Worm (Caenorhabditis elegans): ENCODE data around the gene C05G5.5.

The C05G5.5 gene

DNA sequence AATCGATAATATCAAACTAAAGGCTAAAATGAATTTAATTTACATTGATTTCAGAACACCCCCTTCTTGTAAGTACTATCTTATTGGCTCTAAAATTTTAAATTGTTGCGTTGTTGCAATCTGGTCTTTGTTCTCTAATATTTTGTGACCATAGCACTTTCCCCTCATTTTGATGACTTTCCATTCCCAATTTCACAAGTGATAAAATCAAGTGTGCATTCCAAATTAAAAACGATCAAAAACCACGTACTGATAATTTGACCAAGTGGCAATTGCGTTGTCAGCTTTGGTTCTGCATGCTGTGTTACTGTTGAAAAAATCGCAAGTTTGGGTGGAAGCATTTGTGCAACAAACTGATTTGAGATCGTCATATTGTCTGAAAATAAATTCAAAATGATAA lies 9.4 kb upstream of the C05G5.5 start:
- TF ChIP-seq hnd-1 (tag; optimal IDR thresholded peaks at IDR 0.05) (no peak), sea-1 (GFP tag; conservative IDR thresholded peaks at IDR 0.05) (no peak), scrt-1 (GFP tag; IDR thresholded peaks at IDR 0.05) (no peak)

DNA sequence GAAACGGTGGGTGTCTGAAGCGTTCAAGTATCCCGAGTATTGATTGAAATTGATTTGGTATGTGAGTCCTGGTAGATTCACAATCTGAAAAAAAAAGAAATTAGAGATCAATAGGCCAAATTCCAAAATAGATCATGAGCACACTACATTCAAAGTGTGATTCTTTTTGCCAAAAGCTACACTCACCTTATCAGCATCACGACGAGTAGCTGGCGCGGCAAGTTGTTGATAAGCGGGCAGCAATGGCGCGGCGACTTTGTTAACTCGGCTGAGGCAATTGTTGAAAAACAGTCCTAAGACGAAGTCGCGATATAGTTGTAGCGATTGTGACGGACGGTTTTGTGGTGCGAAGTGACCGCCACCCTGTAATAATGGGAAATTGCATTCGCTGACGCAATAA lies 8.1 kb upstream of the C05G5.5 start:
- TF ChIP-seq tbx-11 (GFP tag; IDR thresholded peaks at IDR 0.05), result no peak

DNA sequence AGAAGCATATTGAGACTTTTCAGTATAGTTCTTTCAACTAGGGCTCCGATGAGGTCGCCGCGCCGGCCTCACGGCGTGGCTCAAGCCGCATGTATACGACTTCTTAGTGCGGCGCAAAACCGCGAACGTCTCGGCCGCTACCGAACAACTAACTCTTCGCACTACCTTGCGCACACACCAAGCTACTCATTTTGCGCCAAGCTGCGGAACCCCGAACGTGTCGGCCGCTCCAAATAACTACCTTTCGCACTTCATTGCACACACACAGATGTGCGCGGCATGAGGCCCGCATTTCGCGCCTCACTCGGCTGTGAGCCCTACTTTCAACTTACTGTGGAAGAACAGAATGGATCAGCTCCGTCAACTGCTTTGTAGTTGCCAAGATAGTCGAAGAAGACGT lies 6.9 kb upstream of the C05G5.5 start:
- TF ChIP-seq sea-1 (GFP tag; conservative IDR thresholded peaks at IDR 0.05) (0 out of 2 replicates have a peak, but pooled peaks have one; percentile 10), tbx-37 (GFP tag; conservative IDR thresholded peaks at IDR 0.05) (no peak), hnd-1 (tag; optimal IDR thresholded peaks at IDR 0.05) (no peak), scrt-1 (GFP tag; IDR thresholded peaks at IDR 0.05) (peak; percentile 49; the same call in 1 of the 2 replicates), pes-1 (GFP tag; IDR thresholded peaks at IDR 0.05) (no peak)

DNA sequence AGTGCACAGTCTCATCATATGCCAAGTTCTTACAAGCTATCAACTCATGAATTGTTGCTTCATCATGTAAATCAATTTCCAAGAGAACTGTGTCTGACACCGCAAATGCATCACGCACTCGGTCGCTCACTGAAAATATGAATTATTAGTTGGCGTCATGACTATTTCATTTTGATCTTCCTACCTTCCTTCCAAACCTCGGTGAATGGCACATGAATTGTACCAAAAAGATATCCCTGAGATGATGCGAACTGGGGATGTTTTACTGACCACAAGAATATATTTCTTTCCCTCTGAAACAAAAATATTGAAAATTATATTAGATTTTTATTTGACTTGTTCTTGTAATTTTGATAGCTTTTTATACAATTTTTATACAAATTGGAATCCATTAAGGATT lies 755 bp downstream of the C05G5.5 start:
- no peak for TF ChIP-seq ceh-36 (tag; optimal IDR thresholded peaks at IDR 0.05)
- TF ChIP-seq hnd-1 (tag; optimal IDR thresholded peaks at IDR 0.05), result no peak
- no peak for TF ChIP-seq sea-1 (GFP tag; conservative IDR thresholded peaks at IDR 0.05)
- TF ChIP-seq B0310.2 (tag; optimal IDR thresholded peaks at IDR 0.05), result no peak
- TF ChIP-seq pes-1 (GFP tag; IDR thresholded peaks at IDR 0.05), result no peak
- TF ChIP-seq hmg-4 (GFP tag; optimal IDR thresholded peaks at IDR 0.05), result no peak
- no peak for TF ChIP-seq ama-1 (optimal IDR thresholded peaks at IDR 0.05)
- no peak for TF ChIP-seq aly-1 (tag; optimal IDR thresholded peaks at IDR 0.05)
- TF ChIP-seq tbx-37 (GFP tag; conservative IDR thresholded peaks at IDR 0.05), result no peak
- no peak for TF ChIP-seq F13C5.2 (tag; optimal IDR thresholded peaks at IDR 0.05)
- no peak for TF ChIP-seq flt-1 (GFP tag; IDR thresholded peaks at IDR 0.05)
- no peak for TF ChIP-seq ceh-13 (GFP tag; optimal IDR thresholded peaks at IDR 0.05)
- no peak for TF ChIP-seq scrt-1 (GFP tag; IDR thresholded peaks at IDR 0.05)
- TF ChIP-seq tra-4 (tag; optimal IDR thresholded peaks at IDR 0.05), result no peak
- TF ChIP-seq ets-7 (tag; optimal IDR thresholded peaks at IDR 0.05), result no peak

DNA sequence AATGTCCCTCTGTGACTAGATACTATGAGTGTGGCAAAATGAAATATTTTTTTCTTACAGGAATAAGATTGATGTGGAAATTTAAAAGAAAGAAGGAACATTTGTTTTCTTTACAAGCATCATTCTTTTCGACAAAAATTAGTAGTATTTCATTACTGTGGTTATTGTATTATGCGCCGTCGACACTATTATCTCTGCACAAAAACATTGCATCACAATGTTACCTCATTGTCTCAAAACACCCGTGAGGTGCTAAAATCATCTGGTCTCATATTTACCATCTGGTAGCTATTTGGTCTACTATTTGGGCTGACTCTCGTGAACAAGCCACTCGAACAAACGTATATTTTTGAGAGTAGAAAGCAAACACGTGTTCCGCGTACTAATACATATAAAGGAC lies 1.4 kb downstream of the C05G5.5 start:
- TF ChIP-seq tbx-11 (GFP tag; IDR thresholded peaks at IDR 0.05), result no peak
- no peak for TF ChIP-seq scrt-1 (GFP tag; IDR thresholded peaks at IDR 0.05)
- no peak for TF ChIP-seq ceh-36 (tag; optimal IDR thresholded peaks at IDR 0.05)
- no peak for TF ChIP-seq F13C5.2 (tag; optimal IDR thresholded peaks at IDR 0.05)
- TF ChIP-seq ets-7 (tag; optimal IDR thresholded peaks at IDR 0.05), result no peak
- TF ChIP-seq hnd-1 (tag; optimal IDR thresholded peaks at IDR 0.05), result no peak
- no peak for TF ChIP-seq hmbx-1 (tag; optimal IDR thresholded peaks at IDR 0.05)
- no peak for TF ChIP-seq tbx-37 (GFP tag; conservative IDR thresholded peaks at IDR 0.05)
- no peak for TF ChIP-seq ama-1 (optimal IDR thresholded peaks at IDR 0.05)
- TF ChIP-seq pes-1 (GFP tag; IDR thresholded peaks at IDR 0.05), result no peak
- TF ChIP-seq aly-1 (tag; optimal IDR thresholded peaks at IDR 0.05), result no peak
- no peak for TF ChIP-seq tra-4 (tag; optimal IDR thresholded peaks at IDR 0.05)
- no peak for TF ChIP-seq hmg-4 (GFP tag; optimal IDR thresholded peaks at IDR 0.05)

DNA sequence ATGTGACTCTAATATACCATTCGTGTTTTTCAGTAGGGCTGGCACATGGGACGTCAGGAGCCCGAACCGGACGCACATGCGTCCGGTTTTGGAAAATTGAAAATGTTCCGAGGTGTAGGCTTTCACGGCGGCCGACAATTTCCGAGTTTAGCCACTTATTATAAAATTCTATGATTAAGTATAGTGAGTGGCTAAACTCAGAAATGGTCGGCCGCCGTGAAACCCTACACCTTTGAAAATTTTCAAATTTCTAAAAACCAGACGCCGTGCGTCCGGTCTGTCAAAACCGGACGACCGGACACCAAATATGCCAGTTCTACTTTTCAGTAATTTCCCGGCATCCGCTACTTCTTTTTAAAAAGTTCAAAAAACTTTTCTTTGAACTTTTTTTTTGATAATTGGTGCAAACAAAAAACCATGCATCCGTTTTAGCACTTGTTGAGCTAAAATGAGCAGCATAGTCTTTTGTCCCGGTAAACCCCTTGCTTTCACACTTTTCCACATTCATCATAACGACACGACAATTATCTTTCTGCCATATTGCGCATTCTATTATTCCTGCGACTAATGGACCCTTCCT lies 3.2 kb downstream of the C05G5.5 start:
- TF ChIP-seq tra-4 (tag; optimal IDR thresholded peaks at IDR 0.05) (no peak), aly-1 (tag; optimal IDR thresholded peaks at IDR 0.05) (no peak), F13C5.2 (tag; optimal IDR thresholded peaks at IDR 0.05) (no peak), tbx-11 (GFP tag; IDR thresholded peaks at IDR 0.05) (no peak), hnd-1 (tag; optimal IDR thresholded peaks at IDR 0.05) (no peak), hmg-4 (GFP tag; optimal IDR thresholded peaks at IDR 0.05) (no peak), ama-1 (optimal IDR thresholded peaks at IDR 0.05) (no peak), flt-1 (GFP tag; IDR thresholded peaks at IDR 0.05) (no peak), scrt-1 (GFP tag; IDR thresholded peaks at IDR 0.05) (no peak), ets-7 (tag; optimal IDR thresholded peaks at IDR 0.05) (no peak), hmbx-1 (tag; optimal IDR thresholded peaks at IDR 0.05) (no peak), sea-1 (GFP tag; conservative IDR thresholded peaks at IDR 0.05) (no peak), B0310.2 (tag; optimal IDR thresholded peaks at IDR 0.05) (no peak), ceh-36 (tag; optimal IDR thresholded peaks at IDR 0.05) (no peak), tbx-37 (GFP tag; conservative IDR thresholded peaks at IDR 0.05) (no peak), pes-1 (GFP tag; IDR thresholded peaks at IDR 0.05) (no peak), ceh-13 (GFP tag; optimal IDR thresholded peaks at IDR 0.05) (no peak)

DNA sequence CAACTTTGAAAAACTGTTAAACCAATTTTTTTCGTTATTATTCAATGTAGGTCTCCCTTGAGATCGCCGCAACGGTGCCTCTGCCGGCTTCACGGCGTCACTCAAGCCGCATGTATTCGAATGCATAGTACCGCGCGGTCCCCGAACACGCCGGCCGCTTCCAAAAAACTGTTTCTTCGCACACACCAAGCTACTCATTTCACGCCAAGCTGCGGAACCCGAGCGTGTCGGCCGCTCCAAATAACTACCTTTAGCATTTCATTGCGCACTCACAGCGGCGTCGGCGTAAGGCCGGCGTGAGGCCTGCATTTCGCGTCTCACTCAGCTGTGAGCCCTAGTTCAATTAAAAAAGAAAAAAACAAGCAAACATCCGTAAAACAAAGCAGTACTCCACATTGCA lies 4.3 kb downstream of the C05G5.5 start:
- no peak for TF ChIP-seq sea-1 (GFP tag; conservative IDR thresholded peaks at IDR 0.05)
- 0 out of 2 replicates have a peak, but pooled peaks have one; percentile 61 for TF ChIP-seq scrt-1 (GFP tag; IDR thresholded peaks at IDR 0.05)
- TF ChIP-seq pes-1 (GFP tag; IDR thresholded peaks at IDR 0.05), result peak; percentile 16; the same call in 1 of the 2 replicates
- no peak for TF ChIP-seq hmg-4 (GFP tag; optimal IDR thresholded peaks at IDR 0.05)
- no peak for TF ChIP-seq flt-1 (GFP tag; IDR thresholded peaks at IDR 0.05)
- no peak for TF ChIP-seq ets-7 (tag; optimal IDR thresholded peaks at IDR 0.05)

DNA sequence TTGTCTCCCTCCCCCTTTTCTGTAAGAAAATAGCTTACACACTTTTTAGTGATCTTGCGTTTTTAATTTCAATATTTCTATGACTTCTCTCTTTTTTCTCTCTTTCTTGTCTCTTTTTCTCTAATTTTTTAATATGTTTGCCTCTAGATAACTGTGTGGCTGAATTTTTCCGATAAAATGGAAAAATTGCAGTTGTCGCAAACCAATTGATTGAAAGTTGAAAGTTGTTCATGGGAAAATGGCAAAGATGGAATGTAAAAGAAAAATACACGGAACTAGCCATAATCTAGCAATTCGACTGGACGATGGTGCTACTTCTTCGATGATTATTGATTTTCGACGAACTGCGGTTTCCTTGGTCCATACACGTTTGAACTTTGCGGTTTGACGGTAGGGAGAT lies 5.1 kb downstream of the C05G5.5 start:
- TF ChIP-seq hmbx-1 (tag; optimal IDR thresholded peaks at IDR 0.05) (no peak), sea-1 (GFP tag; conservative IDR thresholded peaks at IDR 0.05) (no peak), flt-1 (GFP tag; IDR thresholded peaks at IDR 0.05) (no peak), hmg-4 (GFP tag; optimal IDR thresholded peaks at IDR 0.05) (no peak), ceh-13 (GFP tag; optimal IDR thresholded peaks at IDR 0.05) (no peak), scrt-1 (GFP tag; IDR thresholded peaks at IDR 0.05) (no peak), ets-7 (tag; optimal IDR thresholded peaks at IDR 0.05) (no peak), tbx-37 (GFP tag; conservative IDR thresholded peaks at IDR 0.05) (no peak), ama-1 (optimal IDR thresholded peaks at IDR 0.05) (no peak), tbx-11 (GFP tag; IDR thresholded peaks at IDR 0.05) (no peak), pes-1 (GFP tag; IDR thresholded peaks at IDR 0.05) (no peak), B0310.2 (tag; optimal IDR thresholded peaks at IDR 0.05) (no peak), ceh-36 (tag; optimal IDR thresholded peaks at IDR 0.05) (no peak), tra-4 (tag; optimal IDR thresholded peaks at IDR 0.05) (no peak)

Measured in whole organism, early embryonic.